Worm (Caenorhabditis elegans) whole organism, L2 larva: ENCODE data around the gene C35C5.8.

ENCODE experiments used
- F13H6.1 ChIP-seq: sonication (generic microtip); optimal IDR thresholded peaks from 2 replicates; lab custom pipeline; 2016; ENCODE audit warnings: missing genetic modification characterization, missing compliant biosample characterization
- R02D3.7 ChIP-seq: fragments of 150-350 bp; optimal IDR thresholded peaks from 2 replicates; lab custom pipeline; 2014; ENCODE audit warnings: missing biosample characterization, missing genetic modification characterization
- alr-1 ChIP-seq: fragments of 150-350 bp; optimal IDR thresholded peaks from 2 replicates; lab custom pipeline; 2014; ENCODE audit warnings: missing biosample characterization, missing genetic modification characterization
- aly-2 ChIP-seq: fragments of 150-350 bp; optimal IDR thresholded peaks from 2 replicates; lab custom pipeline; 2014; ENCODE audit warnings: missing biosample characterization, missing genetic modification characterization
- ama-1 ChIP-seq: fragments of 150-350 bp; optimal IDR thresholded peaks from 2 replicates; lab custom pipeline; 2018; ENCODE audit warnings: inconsistent platforms
- blmp-1 ChIP-seq: sonication (generic microtip); optimal IDR thresholded peaks from 2 replicates; lab custom pipeline; 2017; ENCODE audit warnings: missing genetic modification characterization, mild to moderate bottlenecking, missing compliant biosample characterization, antibody characterized with exemption, moderate library complexity; ENCODE audit not compliant: insufficient read depth
- ceh-82 ChIP-seq: fragments of 150-350 bp; optimal IDR thresholded peaks from 2 replicates; lab custom pipeline; 2014; ENCODE audit warnings: missing biosample characterization, missing genetic modification characterization
- crh-2 ChIP-seq: sonication (generic microtip); optimal IDR thresholded peaks from 2 replicates; lab custom pipeline; 2017; ENCODE audit warnings: missing biosample characterization, missing genetic modification characterization
- egl-27 ChIP-seq: sonication (generic microtip); optimal IDR thresholded peaks from 3 replicates; lab custom pipeline; 2017; ENCODE audit warnings: missing biosample characterization, missing genetic modification reagents, missing genetic modification characterization
- elt-1 ChIP-seq: fragments of 150-350 bp; optimal IDR thresholded peaks from 2 replicates; lab custom pipeline; 2014; ENCODE audit warnings: missing biosample characterization, missing genetic modification characterization
- elt-3 ChIP-seq: sonication (generic microtip); optimal IDR thresholded peaks from 2 replicates; lab custom pipeline; 2017; ENCODE audit warnings: missing biosample characterization, missing genetic modification characterization
- gmeb-1 ChIP-seq: fragments of 150-350 bp; optimal IDR thresholded peaks from 2 replicates; lab custom pipeline; 2014; ENCODE audit warnings: missing biosample characterization, missing genetic modification characterization
- lin-13 ChIP-seq: fragments of 150-350 bp; optimal IDR thresholded peaks from 2 replicates; lab custom pipeline; 2014; ENCODE audit warnings: missing biosample characterization, missing genetic modification reagents, missing genetic modification characterization
- lin-39 ChIP-seq: fragments of 150-350 bp; optimal IDR thresholded peaks from 2 replicates; lab custom pipeline; 2014; ENCODE audit warnings: missing biosample characterization, missing genetic modification reagents, missing genetic modification characterization
- lsy-2 ChIP-seq, 2 experiments: fragments of 150-350 bp in 1 of 2; sonication (generic microtip) in 1 of 2; optimal IDR thresholded peaks; 2 replicates each; lab custom pipeline; 2014 to 2017; ENCODE audit warnings: missing biosample characterization in 2 of 2, missing genetic modification characterization in 2 of 2
- mbf-1 ChIP-seq: sonication (generic microtip); optimal IDR thresholded peaks from 2 replicates; lab custom pipeline; 2017; ENCODE audit warnings: missing biosample characterization, missing genetic modification characterization
- mdl-1 ChIP-seq, 2 experiments: fragments of 150-350 bp in 1 of 2; sonication (generic microtip) in 1 of 2; optimal IDR thresholded peaks; 2 replicates each; lab custom pipeline; 2017; ENCODE audit warnings: missing biosample characterization in 2 of 2, missing genetic modification characterization in 2 of 2
- nhr-11 ChIP-seq: fragments of 150-350 bp; optimal IDR thresholded peaks from 2 replicates; lab custom pipeline; 2014; ENCODE audit warnings: missing biosample characterization, missing genetic modification characterization
- nhr-21 ChIP-seq: fragments of 150-350 bp; optimal IDR thresholded peaks from 2 replicates; lab custom pipeline; 2014; ENCODE audit warnings: missing biosample characterization, missing genetic modification characterization
- nhr-23 ChIP-seq: fragments of 150-350 bp; optimal IDR thresholded peaks from 2 replicates; lab custom pipeline; 2014; ENCODE audit warnings: missing biosample characterization, missing genetic modification reagents, missing genetic modification characterization
- nhr-25 ChIP-seq: fragments of 150-350 bp; sonication (generic microtip); optimal IDR thresholded peaks from 3 replicates; lab custom pipeline; 2014; ENCODE audit warnings: missing biosample characterization, missing genetic modification characterization
- nhr-6 ChIP-seq: fragments of 150-350 bp; optimal IDR thresholded peaks from 2 replicates; lab custom pipeline; 2014; ENCODE audit warnings: missing biosample characterization, missing genetic modification characterization
- nhr-77 ChIP-seq: fragments of 150-350 bp; optimal IDR thresholded peaks from 2 replicates; lab custom pipeline; 2014; ENCODE audit warnings: missing biosample characterization, missing genetic modification characterization
- peb-1 ChIP-seq: fragments of 150-350 bp; optimal IDR thresholded peaks from 2 replicates; lab custom pipeline; 2014; ENCODE audit warnings: missing biosample characterization, missing genetic modification characterization
- skn-1 ChIP-seq: sonication (generic microtip); optimal IDR thresholded peaks from 2 replicates; lab custom pipeline; 2017; ENCODE audit warnings: missing biosample characterization, missing genetic modification characterization
- sma-3 ChIP-seq: sonication (generic microtip); optimal IDR thresholded peaks from 2 replicates; lab custom pipeline; 2016; ENCODE audit warnings: missing genetic modification reagents, missing genetic modification characterization, missing compliant biosample characterization
- sma-9 ChIP-seq, 2 experiments: fragments of 150-350 bp in 1 of 2; sonication (generic microtip) in 1 of 2; optimal IDR thresholded peaks; 2 replicates each; lab custom pipeline; 2014 to 2016; ENCODE audit warnings: missing genetic modification characterization in 2 of 2, mild to moderate bottlenecking in 1 of 2, missing biosample characterization in 1 of 2, missing compliant biosample characterization in 1 of 2, missing genetic modification reagents in 1 of 2, moderate library complexity in 1 of 2
- snpc-4 ChIP-seq: fragments of 150-350 bp; optimal IDR thresholded peaks from 2 replicates; lab custom pipeline; 2014; ENCODE audit warnings: missing biosample characterization, missing genetic modification characterization
- unc-39 ChIP-seq: fragments of 150-350 bp; optimal IDR thresholded peaks from 2 replicates; lab custom pipeline; 2014; ENCODE audit warnings: missing biosample characterization, missing genetic modification characterization
- unc-55 ChIP-seq: fragments of 150-350 bp; sonication (generic microtip); optimal IDR thresholded peaks from 3 replicates; lab custom pipeline; 2014; ENCODE audit warnings: missing biosample characterization, missing genetic modification reagents, missing genetic modification characterization
- zag-1 ChIP-seq: fragments of 150-350 bp; optimal IDR thresholded peaks from 2 replicates; lab custom pipeline; 2014; ENCODE audit warnings: missing biosample characterization, missing genetic modification characterization
- ztf-11 ChIP-seq: sonication (generic microtip); optimal IDR thresholded peaks from 2 replicates; lab custom pipeline; 2017; ENCODE audit warnings: missing biosample characterization, missing genetic modification characterization

Gene C35C5.8

DNA sequence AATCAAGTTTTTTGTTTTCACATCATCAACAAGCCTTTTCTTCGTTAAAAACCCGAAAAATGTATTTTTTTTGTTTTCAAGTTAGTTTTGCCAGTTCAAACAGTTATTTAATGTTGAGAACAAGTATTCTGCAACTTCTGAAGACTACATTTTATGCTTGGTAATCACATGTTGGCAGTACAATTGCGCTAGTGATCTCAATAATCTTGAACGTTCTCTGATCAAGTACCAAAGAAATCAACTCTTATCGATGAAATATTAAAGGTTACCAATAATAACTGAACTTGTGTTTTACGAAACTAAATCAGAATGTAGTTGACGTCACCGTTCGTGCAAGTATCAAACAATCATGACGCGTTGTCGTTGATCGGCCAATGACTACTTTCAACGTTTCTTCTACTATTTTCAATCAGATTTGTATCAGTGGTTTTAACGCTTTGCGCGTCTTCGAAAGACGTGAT, at the start of gene C35C5.8:
Gene C35C5.8, plus strand, starts transcription at position 51 of the 461 bp plus-strand sequence.
- TF ChIP-seq nhr-25 (tag; lab: Kevin White, UChicago) (no peak), skn-1 (tag; lab: Kevin White, UChicago) (no peak), nhr-21 (tag; lab: Kevin White, UChicago) (peak; percentile 56), egl-27 (tag; lab: Kevin White, UChicago) (no peak), snpc-4 (tag; lab: Kevin White, UChicago) (no peak), nhr-11 (no peak), elt-1 (tag; lab: Kevin White, UChicago) (no peak), nhr-23 (no peak), mbf-1 (tag; lab: Kevin White, UChicago) (no peak), sma-9 (GFP tag; optimal IDR thresholded peaks at IDR 0.05; lab: Kevin White, UChicago) (peak; percentile 73), sma-9 (tag; optimal IDR thresholded peaks at IDR 0.05; lab: Kevin White, UChicago) (no peak), crh-2 (tag; lab: Kevin White, UChicago) (peak; percentile 12), blmp-1 (tag; lab: Kevin White, UChicago) (peak; percentile 25), sma-3 (peak; percentile 24)

ce11 chrX:11484027-11484426, 49.4 kb upstream of the C35C5.8 start:
- TF ChIP-seq mbf-1 (tag; lab: Kevin White, UChicago) (no peak), nhr-21 (tag; lab: Kevin White, UChicago) (no peak), alr-1 (tag; lab: Kevin White, UChicago) (no peak), nhr-6 (tag; lab: Kevin White, UChicago) (no peak), lsy-2 (tag; optimal IDR thresholded peaks at IDR 0.05; lab: Kevin White, UChicago) (no peak), peb-1 (tag; lab: Kevin White, UChicago) (no peak), nhr-11 (no peak), sma-3 (no peak), F13H6.1 (tag; lab: Kevin White, UChicago) (no peak), sma-9 (GFP tag; optimal IDR thresholded peaks at IDR 0.05; lab: Kevin White, UChicago) (no peak), sma-9 (tag; optimal IDR thresholded peaks at IDR 0.05; lab: Kevin White, UChicago) (no peak), snpc-4 (tag; lab: Kevin White, UChicago) (no peak), lin-39 (tag; lab: Kevin White, UChicago) (no peak), ztf-11 (tag; lab: Kevin White, UChicago) (no peak), R02D3.7 (tag; lab: Kevin White, UChicago) (no peak), zag-1 (tag; lab: Kevin White, UChicago) (no peak), gmeb-1 (tag; lab: Kevin White, UChicago) (no peak), aly-2 (tag; lab: Kevin White, UChicago) (no peak)
- TF ChIP-seq, all 48 proteins: peak for 0

- TF ChIP-seq nhr-11 (no peak), elt-3 (tag; lab: Kevin White, UChicago) (no peak), nhr-25 (tag; lab: Kevin White, UChicago) (no peak), unc-55 (GFP tag; lab: Kevin White, UChicago) (no peak)
Measured at ce11 chrX:11487484-11487883, 45.9 kb upstream of the C35C5.8 start, which contains the start of gene spp-9. Gene spp-9, plus strand, starts transcription at chrX:11487784.

DNA sequence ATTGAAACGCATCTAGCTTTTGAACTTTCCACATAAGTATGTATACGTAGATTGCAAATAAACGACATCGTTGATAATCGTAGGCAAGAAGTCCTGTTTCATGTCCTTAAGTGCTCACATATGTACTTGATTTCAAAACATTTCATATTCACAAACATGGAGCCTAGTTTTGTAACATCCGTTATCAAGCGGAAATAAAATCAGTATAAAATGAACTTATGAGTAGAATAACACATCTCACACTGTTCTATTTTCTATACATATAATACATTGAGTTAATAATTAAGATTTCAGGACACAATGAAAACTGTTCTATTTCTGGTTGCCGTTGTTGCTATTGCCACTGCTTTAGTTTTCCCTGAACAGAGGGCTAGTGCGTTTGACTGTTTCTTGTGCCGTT, 43.6 kb upstream of the C35C5.8 start, which contains the start of gene spp-21:
Gene spp-21, plus strand, starts transcription at position 301 of the 400 bp plus-strand sequence.
- TF ChIP-seq unc-55 (GFP tag; lab: Kevin White, UChicago), result no peak
- TF ChIP-seq peb-1 (tag; lab: Kevin White, UChicago), result no peak
- TF ChIP-seq elt-1 (tag; lab: Kevin White, UChicago), result no peak
- TF ChIP-seq R02D3.7 (tag; lab: Kevin White, UChicago), result no peak
- no peak for TF ChIP-seq sma-9 (GFP tag; optimal IDR thresholded peaks at IDR 0.05; lab: Kevin White, UChicago)
- TF ChIP-seq sma-9 (tag; optimal IDR thresholded peaks at IDR 0.05; lab: Kevin White, UChicago), result no peak
- no peak for TF ChIP-seq ceh-82 (tag; lab: Kevin White, UChicago)

DNA sequence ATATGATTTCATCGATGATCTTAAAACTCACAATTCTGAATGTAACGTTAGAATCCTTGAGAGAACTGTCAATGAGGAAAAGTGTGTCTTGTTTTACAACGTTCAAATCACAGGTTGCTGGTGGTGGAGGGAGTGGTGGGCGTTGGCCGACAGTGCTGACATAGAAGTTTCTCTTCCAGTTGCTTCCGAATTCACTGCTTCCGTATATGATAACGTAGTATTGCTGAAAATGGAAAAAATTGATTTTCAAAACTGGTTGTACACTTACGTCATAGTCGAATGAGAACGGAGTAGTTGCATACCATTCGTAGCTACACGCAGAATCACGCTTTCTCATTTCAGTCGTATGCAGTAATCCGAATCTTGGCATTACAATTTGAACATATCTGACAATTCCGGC, 41.6 kb upstream of the C35C5.8 start:
- TF ChIP-seq gmeb-1 (tag; lab: Kevin White, UChicago) (no peak), nhr-21 (tag; lab: Kevin White, UChicago) (no peak), sma-9 (GFP tag; optimal IDR thresholded peaks at IDR 0.05; lab: Kevin White, UChicago) (no peak), sma-9 (tag; optimal IDR thresholded peaks at IDR 0.05; lab: Kevin White, UChicago) (no peak), ama-1 (lab: Kevin White, UChicago) (no peak), aly-2 (tag; lab: Kevin White, UChicago) (no peak), nhr-77 (no peak), nhr-23 (no peak), unc-39 (tag; lab: Kevin White, UChicago) (no peak), mdl-1 (tag; optimal IDR thresholded peaks at IDR 0.05; lab: Kevin White, UChicago) (no peak), nhr-6 (tag; lab: Kevin White, UChicago) (no peak), lin-13 (GFP tag; lab: Kevin White, UChicago) (no peak), egl-27 (tag; lab: Kevin White, UChicago) (no peak), crh-2 (tag; lab: Kevin White, UChicago) (no peak), peb-1 (tag; lab: Kevin White, UChicago) (no peak), nhr-11 (no peak)
